Worm (Caenorhabditis elegans): ENCODE measurements around the gene Y116A8C.29.

Y116A8C.29 gene

DNA sequence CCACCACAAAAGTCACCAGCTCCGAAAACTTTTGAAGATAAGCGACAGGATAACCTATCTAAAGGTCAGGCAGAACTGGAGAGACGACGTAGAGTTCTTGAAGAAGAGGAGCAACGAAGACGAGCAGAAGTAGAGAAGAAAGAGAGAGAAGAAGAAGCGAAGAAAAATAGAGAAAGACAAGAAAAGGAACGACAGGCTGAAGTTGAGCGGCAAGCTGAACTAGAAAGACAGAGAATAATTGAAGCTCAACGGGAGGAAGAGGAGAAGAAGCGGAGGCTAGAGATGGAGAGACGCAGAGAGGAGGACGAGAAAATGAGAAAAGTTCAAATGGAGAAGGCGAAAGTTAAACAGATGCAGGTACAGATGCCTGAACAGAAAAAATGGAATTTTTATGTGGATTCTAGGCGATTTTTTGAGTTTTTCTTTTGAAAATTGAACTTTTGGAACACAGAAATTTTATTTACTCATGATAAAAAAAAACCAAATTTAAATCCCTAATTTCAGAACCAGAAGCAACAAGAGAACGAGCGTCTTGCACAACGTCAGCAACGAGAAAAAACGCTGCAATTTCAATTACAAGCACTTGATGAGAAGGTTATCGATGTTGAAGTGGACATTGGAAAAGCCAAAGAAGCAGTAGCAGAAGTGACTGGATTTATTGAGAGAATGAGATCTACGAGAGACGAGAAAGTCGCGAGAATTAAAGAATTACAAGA lies 27.4 kb downstream of the Y116A8C.29 start:
- TF ChIP-seq daf-19 (GFP tag; conservative IDR thresholded peaks at IDR 0.05) (no peak), spr-3 (GFP tag; optimal IDR thresholded peaks at IDR 0.05) (no peak), hmg-1.1 (GFP tag; IDR thresholded peaks at IDR 0.05) (0 out of 2 replicates have a peak, but pooled peaks have one; percentile 51), unc-62 (GFP tag; optimal IDR thresholded peaks at IDR 0.05 in 1 of 2) (peak in 1 of 2 experiments; percentile 94), unc-62 (tag; optimal IDR thresholded peaks at IDR 0.05) (no peak)

DNA sequence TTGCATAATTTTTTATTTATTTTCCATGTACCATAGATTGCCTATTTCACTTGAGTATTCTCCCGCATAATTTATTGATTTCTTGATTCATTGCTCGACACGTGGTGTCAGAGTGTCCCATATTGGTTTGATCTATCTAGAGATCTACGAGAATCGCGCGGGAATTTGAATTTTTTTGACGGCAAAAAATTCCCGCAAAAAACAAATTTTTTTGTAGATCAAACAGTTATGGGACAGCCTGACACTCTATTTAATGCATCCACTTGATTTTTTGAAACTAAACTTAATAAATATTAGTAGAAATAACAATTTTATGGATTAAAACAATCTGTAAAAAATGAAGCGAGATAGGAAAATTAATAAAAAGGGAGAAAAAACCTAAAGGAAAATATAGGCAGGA lies 32.1 kb downstream of the Y116A8C.29 start:
- peak; percentile 41; the same call in 1 of the 2 replicates for TF ChIP-seq snpc-1.2 (GFP tag; IDR thresholded peaks at IDR 0.05)
- TF ChIP-seq nhr-11 (tag; optimal IDR thresholded peaks at IDR 0.05): no peak

DNA sequence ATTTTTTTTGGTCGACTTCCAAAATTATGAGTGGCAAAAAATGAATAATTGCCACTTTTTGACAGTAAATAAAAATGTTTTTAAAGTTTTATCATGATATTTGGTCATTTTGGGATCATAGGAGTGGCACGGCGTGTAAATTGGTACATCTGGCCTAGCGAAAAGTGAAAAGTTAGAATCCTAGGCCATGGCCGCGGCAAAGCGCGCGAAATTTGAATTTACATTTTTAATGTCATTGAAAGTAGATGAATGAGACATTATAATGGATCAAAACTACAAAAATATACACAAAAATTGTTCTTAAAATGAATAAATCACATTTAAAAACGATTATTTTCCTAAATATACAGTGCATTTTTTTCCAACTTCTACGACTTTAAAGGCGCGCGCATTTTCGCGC lies 32.7 kb downstream of the Y116A8C.29 start:
- TF ChIP-seq dpl-1 (GFP tag; optimal IDR thresholded peaks at IDR 0.05) (peak; percentile 21), ces-1 (GFP tag; optimal IDR thresholded peaks at IDR 0.05) (no peak)

DNA sequence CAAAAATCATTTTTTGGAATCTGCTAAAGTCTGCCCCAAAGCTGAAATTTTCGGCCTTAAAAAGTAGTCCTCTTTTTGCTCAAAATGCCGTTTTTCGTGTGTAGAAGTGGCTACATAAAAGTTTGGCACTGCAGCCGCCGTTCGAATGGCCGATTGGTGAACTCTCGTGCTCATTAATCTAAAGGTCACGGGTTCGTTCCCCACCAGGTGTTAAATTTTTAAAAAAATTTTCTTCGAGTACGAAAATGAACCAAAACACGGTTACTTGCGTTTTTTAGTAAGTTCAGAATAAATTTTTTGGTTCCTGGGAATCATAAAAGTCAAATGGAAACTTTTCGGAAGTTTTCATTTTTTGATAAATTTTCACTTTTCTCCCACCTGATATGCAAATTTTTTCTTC lies 33.4 kb downstream of the Y116A8C.29 start:
- TF ChIP-seq D1046.2 (GFP tag; IDR thresholded peaks at IDR 0.05) (0 out of 2 replicates have a peak, but pooled peaks have one; percentile 16), snpc-1.2 (GFP tag; IDR thresholded peaks at IDR 0.05) (peak; percentile 68)

DNA sequence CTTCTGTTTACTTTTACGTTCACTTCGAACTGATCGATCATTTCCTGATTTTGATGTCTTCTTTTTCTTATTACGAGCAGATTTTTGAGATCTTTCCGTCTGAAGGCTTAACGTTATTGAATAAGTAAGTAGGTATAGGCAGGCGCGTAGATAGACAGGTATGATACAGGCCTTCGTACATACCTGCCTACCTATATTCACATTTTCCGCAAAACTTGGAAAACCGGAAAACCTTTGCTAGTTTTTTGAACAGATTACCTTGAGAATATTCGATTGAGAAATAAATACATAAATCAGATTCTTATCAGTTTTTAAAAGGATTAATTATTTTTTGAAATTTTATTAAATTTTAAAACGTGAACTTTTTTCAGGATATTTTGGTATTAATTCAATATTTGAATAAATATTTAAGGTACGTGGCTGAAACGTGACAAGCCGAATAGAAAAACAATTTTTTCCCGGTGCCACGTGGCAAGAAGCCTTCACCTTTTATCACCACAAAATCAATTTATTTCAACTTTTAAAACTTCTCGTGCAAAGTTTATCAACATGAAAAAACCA lies 37.3 kb downstream of the Y116A8C.29 start, which contains the start of the genes Y116A8C.37 and Y116A8C.38:
TSS of gene Y116A8C.37 (minus strand) at position 101 of the 561 bp plus-strand sequence.
TSS of gene Y116A8C.38 (plus strand) at position 511 of the 561 bp plus-strand sequence.
- no peak for TF ChIP-seq zfp-2 (tag; optimal IDR thresholded peaks at IDR 0.05)
- no peak for TF ChIP-seq madf-5 (GFP tag; IDR thresholded peaks at IDR 0.05)
- no peak for TF ChIP-seq F37D6.2 (tag; optimal IDR thresholded peaks at IDR 0.05)
- no peak for TF ChIP-seq D1046.2 (GFP tag; IDR thresholded peaks at IDR 0.05)
- no peak for TF ChIP-seq ceh-44 (GFP tag; IDR thresholded peaks at IDR 0.05)
- no peak for TF ChIP-seq Y105C5A.15 (GFP tag; IDR thresholded peaks at IDR 0.05)
- no peak for TF ChIP-seq nhr-10 (tag; optimal IDR thresholded peaks at IDR 0.05)
- TF ChIP-seq ZK546.5 (tag; optimal IDR thresholded peaks at IDR 0.05): no peak
- no peak for TF ChIP-seq F44E2.7 (GFP tag; IDR thresholded peaks at IDR 0.05)
- TF ChIP-seq unc-39 (tag; optimal IDR thresholded peaks at IDR 0.05): no peak
- no peak for TF ChIP-seq nhr-111 (GFP tag; optimal IDR thresholded peaks at IDR 0.05)
- no peak for TF ChIP-seq snpc-1.2 (GFP tag; IDR thresholded peaks at IDR 0.05)
- no peak for TF ChIP-seq nhr-6 (tag; optimal IDR thresholded peaks at IDR 0.05)
- no peak for TF ChIP-seq skn-1 (tag; optimal IDR thresholded peaks at IDR 0.05)
- no peak for TF ChIP-seq dmd-8 (GFP tag; IDR thresholded peaks at IDR 0.05)
- TF ChIP-seq jun-1 (tag; optimal IDR thresholded peaks at IDR 0.05): no peak
- no peak for TF ChIP-seq egl-27 (tag; optimal IDR thresholded peaks at IDR 0.05)
- no peak for TF ChIP-seq lin-15B (tag; optimal IDR thresholded peaks at IDR 0.05)
- TF ChIP-seq lin-29 (GFP tag; IDR thresholded peaks at IDR 0.05): no peak

DNA sequence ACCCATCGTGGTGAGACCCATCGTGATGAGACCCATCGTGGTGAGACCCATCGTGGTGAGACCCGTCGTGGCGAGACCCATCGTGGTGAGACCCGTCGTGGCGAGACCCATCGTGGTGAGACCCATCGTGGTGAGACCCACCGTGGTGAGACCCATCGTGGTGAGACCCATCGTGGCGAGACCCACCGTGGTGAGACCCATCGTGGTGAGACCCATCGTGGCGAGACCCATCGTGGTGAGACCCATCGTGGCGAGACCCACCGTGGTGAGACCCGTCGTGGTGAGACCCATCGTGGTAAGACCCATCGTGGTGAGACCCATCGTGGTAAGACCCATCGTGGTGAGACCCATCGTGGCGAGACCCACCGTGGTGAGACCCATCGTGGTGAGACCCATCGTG lies 47.1 kb downstream of the Y116A8C.29 start:
- peak; percentile 78 for TF ChIP-seq set-16 (GFP tag; IDR thresholded peaks at IDR 0.05)
- 0 out of 2 replicates have a peak, but pooled peaks have one; percentile 39 for TF ChIP-seq lim-7 (GFP tag; IDR thresholded peaks at IDR 0.05)

All from whole organism, L4 larva.